Fruit fly (Drosophila melanogaster): ENCODE measurements around the gene Cht7.

Cht7 gene

DNA sequence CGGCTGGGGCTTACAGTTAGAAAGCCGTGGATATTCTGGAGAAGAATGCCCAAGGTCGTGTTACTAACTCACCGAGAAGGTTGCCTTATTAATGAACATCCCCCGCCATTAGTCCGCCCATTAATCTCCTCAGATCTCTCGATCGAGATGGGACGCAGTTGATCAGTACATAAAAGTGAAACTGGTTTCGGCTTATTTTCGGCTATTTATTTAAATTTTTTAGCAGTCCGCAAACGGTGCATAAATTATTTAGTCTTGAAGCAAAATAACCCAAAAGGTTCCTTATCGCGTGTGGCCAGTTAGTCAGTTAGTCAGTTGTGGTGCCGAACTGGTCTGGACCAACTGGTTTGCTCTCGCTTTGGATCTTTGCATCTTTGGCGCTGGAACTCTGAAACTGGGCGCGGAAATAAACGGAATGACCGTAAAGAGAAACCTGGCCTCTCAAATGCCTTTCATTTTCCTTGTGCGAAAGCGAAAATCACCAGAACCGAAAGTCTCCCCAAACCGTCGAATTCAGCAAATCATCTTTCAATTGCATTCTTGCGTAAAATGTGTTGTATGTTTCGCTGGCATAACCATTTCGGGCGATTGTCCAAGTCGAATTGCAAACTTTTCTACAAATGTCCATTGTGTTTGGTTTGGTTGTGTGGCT is 7.9 kb downstream of the Cht7 start (continued):
- no peak for TF ChIP-seq E2f2 (GFP tag; IDR thresholded peaks at IDR 0.05)
- no peak for TF ChIP-seq Dip3 (GFP tag; optimal IDR thresholded peaks at IDR 0.05)
- no peak for TF ChIP-seq fd64A (GFP tag; optimal IDR thresholded peaks at IDR 0.05)

DNA sequence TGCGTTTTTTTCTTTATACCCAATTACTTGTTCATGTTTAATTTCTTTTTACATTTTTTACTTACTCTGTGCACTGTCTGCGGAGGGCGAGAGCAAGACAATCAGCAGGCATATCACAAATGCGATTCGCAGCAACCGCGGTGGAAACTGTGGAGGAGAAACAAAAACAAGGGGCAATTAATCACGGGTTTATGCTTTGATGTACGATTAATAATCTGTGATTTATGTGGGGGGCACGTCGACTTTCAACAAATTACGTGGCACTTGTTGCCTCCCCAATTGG is 9.2 kb downstream of the Cht7 start:
- TF ChIP-seq Elba2 (GFP tag; optimal IDR thresholded peaks at IDR 0.05) (no peak), grn (GFP tag; optimal IDR thresholded peaks at IDR 0.05) (no peak), sens (GFP tag) (peak; percentile 28), CG1832 (GFP tag; optimal IDR thresholded peaks at IDR 0.05) (no peak), CG17568 (GFP tag; optimal IDR thresholded peaks at IDR 0.05) (no peak), knrl (GFP tag; IDR thresholded peaks at IDR 0.05; ENCODE audit: partially characterized antibody) (peak; percentile 34; the same call in 2 of the 3 replicates), Meics (GFP tag; optimal IDR thresholded peaks at IDR 0.05) (no peak), Med (GFP tag) (peak; percentile 50), CG17328 (GFP tag; IDR thresholded peaks at IDR 0.05) (no peak), Eip74EF (GFP tag; optimal IDR thresholded peaks at IDR 0.05) (no peak), ranshi (GFP tag; IDR thresholded peaks at IDR 0.05) (no peak), H2.0 (GFP tag; IDR thresholded peaks at IDR 0.05) (no peak), Awh (GFP tag; IDR thresholded peaks at IDR 0.05) (no peak), D19B (GFP tag; optimal IDR thresholded peaks at IDR 0.05) (no peak), CG8089 (GFP tag; optimal IDR thresholded peaks at IDR 0.05) (no peak), lmd (GFP tag; IDR thresholded peaks at IDR 0.05) (no peak), CG8944 (GFP tag; optimal IDR thresholded peaks at IDR 0.05) (no peak), dmrt99B (tag; optimal IDR thresholded peaks at IDR 0.05) (no peak), CG15601 (tag; optimal IDR thresholded peaks at IDR 0.05) (no peak), hb (GFP tag; IDR thresholded peaks at IDR 0.05; ENCODE audit: partially characterized antibody) (peak; percentile 52; the same call in 1 of the 3 replicates), CG2120 (GFP tag; optimal IDR thresholded peaks at IDR 0.05) (no peak), nerfin-2 (GFP tag; IDR thresholded peaks at IDR 0.05; ENCODE audit: partially characterized antibody) (peak; percentile 49; the same call in 1 of the 2 replicates), CG12104 (GFP tag; optimal IDR thresholded peaks at IDR 0.05) (no peak), CG18262 (tag; optimal IDR thresholded peaks at IDR 0.05) (no peak), CG1647 (GFP tag; optimal IDR thresholded peaks at IDR 0.05) (no peak), CG16863 (GFP tag; optimal IDR thresholded peaks at IDR 0.05) (no peak), sna (GFP tag; IDR thresholded peaks at IDR 0.05; ENCODE audit: partially characterized antibody) (0 out of 2 replicates have a peak, but pooled peaks have one; percentile 14), bab2 (GFP tag; optimal IDR thresholded peaks at IDR 0.05) (no peak), CG9797 (GFP tag; optimal IDR thresholded peaks at IDR 0.05) (no peak), nerfin-1 (tag; optimal IDR thresholded peaks at IDR 0.05) (no peak), salm (tag; optimal IDR thresholded peaks at IDR 0.05) (no peak), ci (GFP tag; IDR thresholded peaks at IDR 0.05) (no peak), CG11085 (GFP tag; IDR thresholded peaks at IDR 0.05) (no peak), CG10565 (GFP tag; optimal IDR thresholded peaks at IDR 0.05) (no peak), CG14014 (GFP tag; IDR thresholded peaks at IDR 0.05) (no peak), CG43689 (GFP tag; IDR thresholded peaks at IDR 0.05) (no peak), z (GFP tag; IDR thresholded peaks at IDR 0.05) (no peak), mld (GFP tag; IDR thresholded peaks at IDR 0.05; ENCODE audit: partially characterized antibody) (0 out of 3 replicates have a peak, but pooled peaks have one; percentile 3), CG10366 (GFP tag; IDR thresholded peaks at IDR 0.05) (no peak), Taf1 (GFP tag; IDR thresholded peaks at IDR 0.05) (no peak), Tbp (GFP tag; optimal IDR thresholded peaks at IDR 0.05) (no peak), rib (GFP tag; IDR thresholded peaks at IDR 0.05) (no peak), hth (optimal IDR thresholded peaks at IDR 0.05) (no peak)

All from whole organism, embryonic.